Fruit fly (Drosophila melanogaster): ENCODE results near the gene CG12299.

The CG12299 gene

DNA sequence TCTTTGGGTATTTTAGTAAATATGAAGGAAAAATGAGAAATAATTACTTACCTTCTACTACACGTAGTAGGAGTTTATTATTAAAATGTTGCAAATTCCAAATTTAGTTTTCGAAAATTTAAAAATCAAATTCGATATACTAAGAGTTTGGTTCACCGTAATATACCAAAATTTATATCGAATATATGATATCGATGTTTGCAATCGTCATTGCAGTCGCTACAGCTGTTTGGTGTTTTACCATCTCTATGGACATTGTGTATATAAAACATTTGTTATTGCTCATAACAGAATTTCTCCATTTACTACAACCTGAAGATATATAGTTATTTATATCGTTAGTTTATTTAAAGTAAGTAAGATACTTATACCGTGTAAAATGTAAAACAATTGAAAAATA, 8.4 kb upstream of the CG12299 start, which contains the start of gene CG6443:
TSS of gene CG6443 (plus strand) at position 228 of the 400 bp plus-strand sequence.
- no peak for TF ChIP-seq noc (tag; optimal IDR thresholded peaks at IDR 0.05)

DNA sequence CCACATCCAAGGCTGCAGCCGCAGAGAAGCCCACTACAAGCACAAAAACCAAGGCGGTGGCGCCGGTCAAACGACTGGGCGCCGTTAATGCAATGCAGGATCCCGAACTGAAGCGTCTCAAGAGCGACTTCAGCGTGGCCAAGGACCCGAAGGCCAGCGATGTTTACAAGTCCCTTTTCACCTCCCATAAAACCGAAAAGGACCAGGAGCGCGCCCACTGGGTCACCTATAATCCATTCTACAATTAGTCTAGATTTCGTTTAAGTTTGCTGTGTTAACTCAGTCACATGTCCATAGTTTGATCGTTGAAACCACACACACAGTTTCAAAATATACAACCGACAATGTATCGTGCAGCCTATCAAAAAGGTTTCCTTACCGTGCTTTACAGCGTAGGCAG, 7.2 kb upstream of the CG12299 start, which contains the start of gene CG17118:
TSS of gene CG17118 (plus strand) at position 301 of the 400 bp plus-strand sequence.
- TF ChIP-seq noc (tag; optimal IDR thresholded peaks at IDR 0.05), result no peak

DNA sequence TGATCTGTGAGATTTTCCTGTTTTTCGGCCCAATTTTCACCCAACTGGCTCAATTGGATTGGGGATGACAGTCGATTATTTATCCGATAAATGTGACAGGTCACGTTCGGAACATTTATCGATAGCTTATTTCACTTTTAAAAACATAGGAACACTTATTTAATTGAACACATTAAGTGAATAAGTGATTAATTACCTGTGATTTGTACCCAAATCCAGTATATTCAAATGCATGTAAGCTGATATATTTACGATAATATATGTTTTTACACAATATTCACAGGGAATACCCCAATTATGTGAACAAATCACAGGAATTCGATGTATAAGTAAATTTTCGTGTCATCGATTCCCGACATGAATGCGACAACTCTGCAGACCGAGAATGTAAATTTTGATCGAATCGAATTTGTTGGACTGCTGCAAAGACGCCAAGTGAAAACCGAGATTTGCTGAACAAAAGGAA, 4.8 kb upstream of the CG12299 start, which contains the start of the genes EMC3 and Dpy-30L1:
TSS of gene EMC3 (minus strand) at position 81 of the 466 bp plus-strand sequence.
TSS of gene Dpy-30L1 (plus strand) at position 311 of the 466 bp plus-strand sequence.
- no peak for TF ChIP-seq noc (tag; optimal IDR thresholded peaks at IDR 0.05)

DNA sequence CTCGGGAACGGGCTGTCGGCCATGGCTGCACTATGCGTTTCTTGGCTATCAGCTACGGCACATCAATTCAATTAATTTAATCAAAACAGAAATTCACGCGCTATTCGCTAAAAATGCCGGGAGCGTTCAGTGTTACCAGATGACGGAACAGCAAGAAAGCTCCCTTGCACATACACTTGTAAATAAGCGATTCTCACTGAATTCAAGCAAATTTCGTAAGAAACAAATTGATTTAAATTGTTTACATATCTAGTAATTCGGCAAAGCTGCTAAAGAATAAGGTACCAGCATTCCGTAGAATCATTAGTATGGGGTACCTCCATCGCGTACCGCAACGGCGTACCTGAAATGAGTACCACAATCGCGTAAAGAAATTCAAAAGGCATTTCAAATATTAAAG, 1.2 kb upstream of the CG12299 start, which contains the start of gene Nup107:
TSS of gene Nup107 (minus strand) at position 149 of the 400 bp plus-strand sequence.
- TF ChIP-seq noc (tag; optimal IDR thresholded peaks at IDR 0.05), result no peak

DNA sequence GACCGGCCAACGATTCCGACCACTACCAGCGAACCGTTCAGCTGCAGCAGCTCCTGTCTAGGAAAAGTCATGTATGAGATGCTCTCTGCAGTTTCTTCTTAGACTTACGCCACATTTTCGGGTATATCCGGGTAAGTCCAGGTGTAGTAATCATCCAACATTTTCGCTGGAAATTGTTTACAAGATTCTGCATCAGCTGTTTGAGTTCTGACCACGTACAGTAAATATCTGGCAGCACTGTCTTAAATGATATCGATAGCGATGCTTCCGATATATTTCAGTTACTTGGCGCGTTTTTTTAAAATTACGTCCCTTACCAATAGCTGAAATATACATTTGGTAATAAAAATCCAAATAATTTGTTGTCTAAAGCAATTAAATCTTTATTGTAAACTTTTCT, 6.6 kb downstream of the CG12299 start, which contains the start of gene CG6729:
TSS of gene CG6729 (minus strand) at position 222 of the 400 bp plus-strand sequence.
- TF ChIP-seq noc (tag; optimal IDR thresholded peaks at IDR 0.05), result no peak

DNA sequence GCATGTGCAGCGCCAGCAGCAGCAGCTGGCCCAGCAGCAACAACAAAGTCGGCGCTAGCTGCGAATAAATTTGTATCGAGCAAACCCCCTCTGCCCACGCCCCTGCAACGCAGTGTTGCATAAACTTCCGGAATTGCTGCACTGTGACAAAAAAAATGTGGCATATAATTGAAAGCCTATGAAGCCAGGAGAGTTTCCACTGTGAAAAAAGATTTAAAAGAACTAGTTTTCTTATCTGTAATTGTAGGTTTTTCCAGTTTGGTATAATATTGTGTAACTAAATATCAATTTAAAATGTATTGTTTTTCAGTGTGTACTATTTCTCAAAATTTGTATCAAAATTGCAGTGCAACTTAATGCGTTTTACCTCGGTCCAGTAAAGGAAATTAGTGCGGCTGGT, 11.1 kb downstream of the CG12299 start:
- no peak for TF ChIP-seq noc (tag; optimal IDR thresholded peaks at IDR 0.05)

DNA sequence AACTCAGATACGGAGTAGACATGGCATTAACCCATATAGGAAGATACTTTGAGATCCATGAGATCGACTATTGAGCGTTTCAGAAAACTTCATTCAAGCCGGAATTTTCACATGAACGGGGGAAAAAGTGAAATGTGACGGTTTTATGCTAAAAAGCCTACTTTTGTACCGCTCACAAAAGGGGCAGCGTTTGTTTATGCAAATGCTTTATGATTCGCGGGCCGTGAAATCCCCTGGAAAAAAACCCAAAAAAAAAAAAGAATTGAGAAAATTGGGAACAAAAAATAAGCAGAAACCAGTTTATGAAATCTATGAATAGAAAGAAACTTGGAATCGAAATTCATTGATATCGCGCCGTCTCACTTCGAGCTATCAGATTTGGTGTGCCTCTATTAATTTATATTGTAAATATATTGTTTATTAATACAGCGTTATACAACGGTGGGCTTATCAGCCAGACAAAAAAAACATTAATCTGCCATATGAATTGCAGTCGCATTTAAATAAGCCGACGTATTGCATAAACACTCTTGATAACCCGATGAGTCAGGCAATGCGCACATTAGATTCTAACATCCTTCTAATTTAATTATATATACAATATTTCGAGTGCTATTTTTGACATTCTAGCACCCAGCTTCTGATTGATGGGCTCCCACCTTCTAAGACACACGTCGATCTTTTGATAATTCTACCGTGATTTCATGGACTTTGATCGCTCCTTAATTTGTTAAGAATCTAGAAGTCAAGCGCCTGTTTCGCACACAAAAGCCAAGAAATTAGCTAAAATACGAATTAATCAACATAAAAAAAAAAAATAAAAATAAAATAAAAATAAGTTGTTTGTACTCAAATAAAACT, 12.7 kb downstream of the CG12299 start:
- TF ChIP-seq noc (tag; optimal IDR thresholded peaks at IDR 0.05), result no peak

DNA sequence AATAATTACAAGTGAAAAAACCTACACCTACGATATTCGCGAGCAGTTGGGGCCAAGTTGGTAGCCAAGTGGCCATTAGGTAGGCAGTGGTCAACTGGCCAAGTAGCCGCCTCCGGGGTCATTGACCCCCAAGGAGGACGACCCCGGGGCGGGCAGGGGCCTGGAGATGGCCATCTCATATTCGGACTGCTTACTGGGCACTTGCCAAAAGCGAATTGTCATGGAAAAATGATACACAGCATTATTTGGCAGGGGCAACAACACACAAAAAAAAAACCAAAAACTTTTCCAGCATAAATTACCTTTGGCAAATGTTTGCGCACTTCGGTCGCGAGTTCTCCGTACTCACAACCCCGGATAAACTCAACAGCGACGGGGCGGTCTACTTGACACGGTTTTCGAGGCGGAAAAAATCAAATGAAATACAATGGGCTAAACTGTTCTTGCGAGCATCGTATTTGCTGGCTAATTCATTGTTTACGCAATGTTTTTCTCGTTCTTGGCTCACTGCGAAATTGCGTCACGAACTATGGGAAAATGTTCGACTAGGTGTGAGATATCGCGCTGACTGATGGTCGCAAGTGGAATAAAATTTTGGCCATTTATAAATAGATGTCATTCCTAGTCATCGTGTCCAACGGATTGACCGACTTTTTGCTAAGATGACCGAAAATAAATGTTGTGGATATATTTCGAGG, 13.9 kb downstream of the CG12299 start:
- TF ChIP-seq noc (tag; optimal IDR thresholded peaks at IDR 0.05), result no peak

DNA sequence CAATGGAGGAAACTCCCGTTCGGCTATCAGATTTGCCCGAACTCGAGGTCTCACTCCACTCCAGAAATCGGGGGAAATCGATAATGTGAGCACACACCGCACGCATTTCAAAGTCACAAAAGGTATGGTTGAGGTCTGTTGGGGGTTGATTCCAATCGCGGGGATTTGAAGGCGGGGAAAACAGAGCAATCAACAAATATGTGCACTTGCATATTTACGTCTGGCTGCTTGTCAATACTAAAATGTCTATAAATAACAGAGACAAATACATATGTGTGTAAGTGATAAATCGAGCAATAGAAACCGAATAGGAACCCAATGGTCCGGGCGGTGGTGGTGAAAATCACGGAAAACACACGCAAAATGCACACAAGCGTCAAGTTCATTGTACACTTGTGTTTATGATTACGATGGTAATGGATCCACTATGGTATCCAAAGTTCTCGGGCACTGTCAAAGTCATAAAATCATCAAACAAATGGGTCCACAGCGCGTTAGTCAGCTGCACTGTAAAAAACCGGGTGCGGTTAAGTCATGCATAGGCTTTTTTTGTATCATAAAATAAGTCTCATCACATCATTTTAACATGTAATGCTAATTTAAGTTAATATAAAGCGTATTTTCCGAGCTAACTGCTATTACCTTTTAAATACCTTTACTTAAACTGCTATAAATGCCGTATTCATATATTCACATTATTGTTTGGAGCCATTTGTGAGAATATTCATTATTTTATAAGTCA, 14.9 kb downstream of the CG12299 start:
- no peak for TF ChIP-seq noc (tag; optimal IDR thresholded peaks at IDR 0.05)

DNA sequence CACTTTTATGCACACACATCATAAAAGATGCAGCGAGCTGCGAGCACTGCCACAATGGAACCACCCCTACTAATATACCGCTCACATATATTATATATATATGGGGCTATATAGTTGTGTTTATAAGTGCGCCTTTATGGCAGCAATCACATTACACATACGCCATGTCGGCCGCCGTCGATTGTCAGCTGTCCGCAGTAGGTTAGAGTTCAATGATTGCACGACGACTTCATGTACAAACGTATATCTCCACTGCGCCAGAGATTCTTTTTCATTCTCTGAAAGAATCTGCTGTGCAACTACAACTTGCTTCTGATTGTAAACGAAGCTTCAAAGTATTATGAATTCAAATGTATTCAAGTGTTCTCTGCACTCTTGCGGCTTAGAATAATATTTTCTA, 15.5 kb downstream of the CG12299 start:
- TF ChIP-seq noc (tag; optimal IDR thresholded peaks at IDR 0.05), result no peak

DNA sequence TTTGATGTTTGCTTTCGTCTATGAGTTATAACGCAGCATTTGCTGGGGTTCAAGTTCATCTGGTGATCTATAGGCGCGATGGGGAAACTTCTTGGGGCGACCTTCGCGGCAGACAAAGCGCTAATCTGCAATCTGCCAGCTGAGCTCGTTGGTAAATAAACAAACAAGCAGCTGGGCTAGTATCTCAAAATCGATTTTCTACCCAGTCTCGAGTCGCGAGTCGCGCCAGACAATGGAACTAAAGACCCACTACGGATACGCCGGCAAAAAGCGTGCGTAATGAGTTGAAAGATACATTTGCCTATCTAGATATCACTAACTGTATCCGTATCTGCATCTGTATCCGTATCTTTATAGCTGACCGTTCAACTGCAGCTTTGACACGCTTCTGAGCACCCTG, 16.5 kb downstream of the CG12299 start:
- TF ChIP-seq noc (tag; optimal IDR thresholded peaks at IDR 0.05), result no peak

DNA sequence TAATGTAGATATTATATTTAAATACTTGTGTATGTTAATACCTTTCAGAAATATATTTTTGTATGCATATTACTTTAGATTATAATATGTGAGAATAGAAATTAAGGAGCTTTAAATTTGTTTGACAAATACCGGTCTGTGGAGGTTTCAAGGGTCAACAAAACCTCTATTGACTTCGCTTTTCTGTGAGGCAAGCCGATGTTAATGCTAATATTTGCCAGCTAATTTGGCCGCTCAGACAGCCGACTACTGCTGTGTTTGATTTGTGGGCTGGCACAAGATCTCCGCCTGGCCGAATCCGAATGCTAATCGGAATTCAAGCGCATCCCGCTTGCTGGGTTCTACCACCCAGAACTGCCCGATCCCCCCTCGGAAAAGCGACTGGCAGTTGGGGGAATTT, 17.5 kb downstream of the CG12299 start:
- TF ChIP-seq noc (tag; optimal IDR thresholded peaks at IDR 0.05), result no peak

DNA sequence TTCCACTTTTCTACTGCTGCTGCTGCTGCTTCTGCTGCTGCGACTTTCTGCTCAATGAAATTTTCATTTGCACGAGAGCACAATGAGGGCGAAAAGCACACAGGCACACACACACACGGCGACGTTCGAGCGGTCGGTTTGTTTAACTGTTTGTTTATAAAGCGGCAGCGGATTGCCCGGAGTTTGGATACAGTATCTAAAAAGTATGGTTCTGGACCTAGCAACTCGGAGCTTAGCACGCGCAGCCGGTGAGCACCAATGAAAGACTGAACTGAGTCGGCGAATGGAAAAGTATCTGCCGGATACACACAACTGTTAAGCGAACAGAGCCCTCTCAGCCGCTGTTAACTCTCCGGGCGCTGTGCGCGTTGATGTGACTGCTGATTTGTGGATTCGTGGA, 18.9 kb downstream of the CG12299 start, which contains the start of gene CG17124:
TSS of gene CG17124 (minus strand) at position 277 of the 400 bp plus-strand sequence.
- no peak for TF ChIP-seq noc (tag; optimal IDR thresholded peaks at IDR 0.05)

DNA sequence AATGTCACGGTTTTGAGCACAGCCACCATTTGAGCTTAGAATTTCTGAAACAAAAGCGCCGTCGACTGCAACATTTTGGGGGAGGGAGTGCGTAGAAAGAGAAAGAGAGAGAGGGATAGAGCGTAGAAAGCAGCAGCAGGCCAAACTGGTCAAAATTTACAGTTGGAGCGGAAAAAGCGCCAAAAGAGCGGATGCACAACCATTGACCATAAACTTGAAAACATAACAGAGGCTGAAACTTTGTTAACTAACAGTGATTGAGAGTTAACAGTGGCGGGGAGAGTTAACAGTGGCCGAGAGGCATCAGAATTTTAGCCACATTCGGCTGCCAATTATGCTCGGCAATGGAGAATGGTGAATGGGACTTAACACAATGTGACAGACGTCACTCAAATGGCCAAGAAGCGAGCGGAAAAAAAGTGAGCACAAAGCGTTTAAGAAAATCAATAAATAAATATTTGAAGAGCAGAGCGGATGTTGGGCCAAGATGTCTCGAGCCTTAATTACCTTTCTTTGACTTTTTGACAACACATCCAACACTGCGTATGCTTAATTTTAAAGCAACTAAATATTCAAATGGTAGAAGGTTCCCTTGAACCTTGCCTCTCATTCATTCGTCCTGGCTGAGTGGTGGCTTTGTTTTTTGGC, 20.0 kb downstream of the CG12299 start:
- no peak for TF ChIP-seq noc (tag; optimal IDR thresholded peaks at IDR 0.05)

DNA sequence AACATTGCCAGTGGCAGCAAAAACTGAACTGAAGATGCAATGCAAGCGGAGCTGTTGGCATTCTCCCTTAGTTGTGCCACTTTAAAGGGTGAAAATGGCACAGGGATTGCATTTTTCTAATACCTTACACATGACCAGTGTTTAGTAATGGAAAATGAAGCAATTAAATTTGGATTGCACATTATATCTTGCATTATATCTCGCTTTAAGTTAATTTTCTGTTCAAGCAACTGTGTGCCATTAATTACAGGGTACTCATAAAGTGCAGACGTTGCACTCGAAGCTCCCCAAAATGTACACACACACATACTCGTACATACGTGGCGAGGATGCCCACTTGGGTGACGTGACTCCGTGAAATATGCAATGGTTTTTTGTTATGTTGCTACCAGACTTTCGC, 22.5 kb downstream of the CG12299 start:
- TF ChIP-seq noc (tag; optimal IDR thresholded peaks at IDR 0.05), result no peak
